Fruit fly (Drosophila melanogaster) whole organism, embryonic: ENCODE measurements around the gene Sec20.

Experiments
- Awh ChIP-seq: fragments of 200-800 bp; sonication (Bioruptor generic); IDR thresholded peaks from 2 replicates; pipeline ENCODE4, ENCODE4 v1.3.6; 2022; ENCODE audit warnings: missing biosample characterization, missing genetic modification characterization
- CG10565 ChIP-seq: fragments of 200-800 bp; sonication (Bioruptor generic); optimal IDR thresholded peaks from 3 replicates; lab custom pipeline; 2016; ENCODE audit warnings: missing biosample characterization, mild to moderate bottlenecking, missing genetic modification characterization
- CG1233 ChIP-seq: fragments of 200-800 bp; sonication (Bioruptor generic); optimal IDR thresholded peaks from 4 replicates; lab custom pipeline; 2018; ENCODE audit warnings: missing biosample characterization, mild to moderate bottlenecking, missing genetic modification characterization
- CG12659 ChIP-seq: fragments of 200-800 bp; sonication (Bioruptor generic); optimal IDR thresholded peaks from 3 replicates; lab custom pipeline; 2017; ENCODE audit warnings: mild to moderate bottlenecking, missing biosample characterization, missing genetic modification reagents, missing genetic modification characterization
- CG13624 ChIP-seq: fragments of 200-800 bp; sonication (Bioruptor generic); optimal IDR thresholded peaks from 2 replicates; lab custom pipeline; 2016; ENCODE audit warnings: missing biosample characterization, missing genetic modification characterization
- CG13894 ChIP-seq: fragments of 200-800 bp; sonication (Bioruptor generic); optimal IDR thresholded peaks from 3 replicates; lab custom pipeline; 2018; ENCODE audit warnings: missing biosample characterization, mild to moderate bottlenecking, missing genetic modification characterization, moderate library complexity
- CG16813 ChIP-seq: fragments of 200-800 bp; sonication (Bioruptor generic); IDR thresholded peaks from 3 replicates; pipeline ENCODE4 v1.3.6; 2022; ENCODE audit warnings: missing biosample characterization, missing genetic modification characterization; ENCODE audit not compliant: partially characterized antibody
- CG17361 ChIP-seq: fragments of 200-800 bp; sonication (Bioruptor generic); IDR thresholded peaks from 3 replicates; pipeline ENCODE4 v1.3.6; 2022; ENCODE audit warnings: missing biosample characterization, missing genetic modification characterization
- CG17385 ChIP-seq: fragments of 200-800 bp; sonication (Bioruptor generic); optimal IDR thresholded peaks from 3 replicates; lab custom pipeline; 2018; ENCODE audit warnings: missing biosample characterization, mild to moderate bottlenecking, missing genetic modification characterization
- CG2678 ChIP-seq: fragments of 200-800 bp; sonication (Bioruptor generic); optimal IDR thresholded peaks from 3 replicates; lab custom pipeline; 2019; ENCODE audit warnings: missing biosample characterization, mild to moderate bottlenecking, missing genetic modification characterization, moderate library complexity
- CG2889 ChIP-seq: fragments of 200-800 bp; sonication (Bioruptor generic); IDR thresholded peaks from 3 replicates; pipeline ENCODE4 v1.3.6; 2022; ENCODE audit warnings: missing biosample characterization, missing genetic modification characterization
- CG30403 ChIP-seq: fragments of 200-800 bp; sonication (Bioruptor generic); optimal IDR thresholded peaks from 3 replicates; lab custom pipeline; 2016; ENCODE audit warnings: missing biosample characterization, missing genetic modification characterization
- CG34224 ChIP-seq: fragments of 200-800 bp; sonication (Bioruptor generic); IDR thresholded peaks from 3 replicates; pipeline ENCODE4 v1.3.6; 2022; ENCODE audit warnings: missing biosample characterization, missing genetic modification characterization; ENCODE audit not compliant: partially characterized antibody
- CG3995 ChIP-seq: fragments of 200-800 bp; sonication (Bioruptor generic); optimal IDR thresholded peaks from 3 replicates; lab custom pipeline; 2016; ENCODE audit warnings: missing biosample characterization, missing genetic modification characterization
- CG4730 ChIP-seq: fragments of 200-800 bp; sonication (Bioruptor generic); IDR thresholded peaks from 2 replicates; pipeline ENCODE4 v1.3.6; 2022; ENCODE audit warnings: missing biosample characterization, missing genetic modification characterization
- CG5180 ChIP-seq: fragments of 200-800 bp; sonication (Bioruptor generic); optimal IDR thresholded peaks from 3 replicates; lab custom pipeline; 2017; ENCODE audit warnings: missing biosample characterization, missing genetic modification characterization, mild to moderate bottlenecking, moderate library complexity, missing genetic modification reagents
- CG6254 ChIP-seq: fragments of 200-800 bp; sonication (Bioruptor generic); optimal IDR thresholded peaks from 3 replicates; lab custom pipeline; 2017; ENCODE audit warnings: mild to moderate bottlenecking, missing biosample characterization, missing genetic modification reagents, missing genetic modification characterization
- CG6654 ChIP-seq: fragments of 200-800 bp; sonication (Bioruptor generic); optimal IDR thresholded peaks from 2 replicates; lab custom pipeline; 2017; ENCODE audit warnings: missing biosample characterization, mild to moderate bottlenecking, missing genetic modification characterization
- CG6683 ChIP-seq: fragments of 200-800 bp; sonication (Bioruptor generic); optimal IDR thresholded peaks from 2 replicates; lab custom pipeline; 2017; ENCODE audit warnings: missing biosample characterization, mild to moderate bottlenecking, missing genetic modification characterization, missing genetic modification reagents
- CG6791 ChIP-seq: fragments of 200-800 bp; sonication (Bioruptor generic); IDR thresholded peaks from 3 replicates; pipeline ENCODE4 v1.3.6; 2022; ENCODE audit warnings: missing biosample characterization, missing genetic modification characterization; ENCODE audit not compliant: partially characterized antibody
- CG8388 ChIP-seq: fragments of 200-800 bp; sonication (Bioruptor generic); optimal IDR thresholded peaks from 2 replicates; lab custom pipeline; 2019; ENCODE audit warnings: missing biosample characterization, mild to moderate bottlenecking, missing genetic modification characterization, moderate library complexity
- CG9215 ChIP-seq: fragments of 200-800 bp; sonication (Bioruptor generic); IDR thresholded peaks from 2 replicates; pipeline ENCODE4 v1.3.6; 2022; ENCODE audit warnings: missing biosample characterization, missing genetic modification characterization
- CG9817 ChIP-seq: fragments of 200-800 bp; sonication (Bioruptor generic); optimal IDR thresholded peaks from 2 replicates; lab custom pipeline; 2018; ENCODE audit warnings: missing biosample characterization, mild to moderate bottlenecking, missing genetic modification characterization, moderate library complexity
- CG9876 ChIP-seq: fragments of 200-800 bp; sonication (Bioruptor generic); optimal IDR thresholded peaks from 2 replicates; lab custom pipeline; 2016; ENCODE audit warnings: missing biosample characterization, missing genetic modification characterization
- Camta ChIP-seq: fragments of 200-800 bp; sonication (Bioruptor generic); optimal IDR thresholded peaks from 2 replicates; lab custom pipeline; 2016; ENCODE audit warnings: missing biosample characterization, missing genetic modification characterization
- D19A ChIP-seq: fragments of 200-800 bp; optimal IDR thresholded peaks from 3 replicates; lab custom pipeline; 2019; ENCODE audit warnings: missing biosample characterization, mild to moderate bottlenecking, missing genetic modification characterization, moderate library complexity
- Dip2 ChIP-seq: fragments of 200-800 bp; sonication (Bioruptor generic); IDR thresholded peaks from 2 replicates; pipeline ENCODE4 v1.3.6; 2022; ENCODE audit warnings: missing biosample characterization, missing genetic modification characterization
- E2f2 ChIP-seq: fragments of 200-800 bp; sonication (Bioruptor generic); IDR thresholded peaks from 2 replicates; pipeline ENCODE4 v1.3.6; 2022; ENCODE audit warnings: missing biosample characterization, missing genetic modification characterization
- HLH4C ChIP-seq: fragments of 200-800 bp; sonication (Bioruptor generic); IDR thresholded peaks from 3 replicates; pipeline ENCODE4 v1.3.6; 2022; ENCODE audit warnings: missing biosample characterization, missing genetic modification characterization; ENCODE audit not compliant: partially characterized antibody
- HLH54F ChIP-seq: fragments of 200-800 bp; sonication (Bioruptor generic); optimal IDR thresholded peaks from 3 replicates; lab custom pipeline; 2016; ENCODE audit warnings: missing biosample characterization, missing genetic modification characterization
- Hr3 ChIP-seq: fragments of 200-800 bp; sonication (Bioruptor generic); optimal IDR thresholded peaks from 3 replicates; lab custom pipeline; 2016; ENCODE audit warnings: missing biosample characterization, missing genetic modification characterization
- Lim3 ChIP-seq: fragments of 200-800 bp; sonication (Bioruptor generic); IDR thresholded peaks from 2 replicates; pipeline ENCODE4 v1.3.6; 2022; ENCODE audit warnings: missing biosample characterization, missing genetic modification characterization
- Max ChIP-seq: fragments of 200-800 bp; sonication (Bioruptor generic); optimal IDR thresholded peaks from 2 replicates; lab custom pipeline; 2016; ENCODE audit warnings: missing biosample characterization, mild to moderate bottlenecking, missing genetic modification characterization
- Optix ChIP-seq: fragments of 200-800 bp; sonication (Bioruptor generic); IDR thresholded peaks from 3 replicates; pipeline ENCODE4 v1.3.6; 2022; ENCODE audit warnings: missing biosample characterization, missing genetic modification characterization
- Rfx ChIP-seq: fragments of 200-800 bp; sonication (Bioruptor generic); IDR thresholded peaks from 2 replicates; pipeline ENCODE4 v1.3.6; 2022; ENCODE audit warnings: missing biosample characterization, missing genetic modification characterization
- caup ChIP-seq: fragments of 200-800 bp; sonication (Bioruptor generic); optimal IDR thresholded peaks from 3 replicates; lab custom pipeline; 2017; ENCODE audit warnings: missing biosample characterization, mild to moderate bottlenecking, missing genetic modification characterization, moderate library complexity; ENCODE audit not compliant: severe bottlenecking
- chn ChIP-seq: fragments of 200-800 bp; sonication (Bioruptor generic); optimal IDR thresholded peaks from 2 replicates; lab custom pipeline; 2016; ENCODE audit warnings: missing biosample characterization, missing genetic modification characterization
- croc ChIP-seq: fragments of 200-800 bp; sonication (Bioruptor generic); conservative IDR thresholded peaks from 3 replicates; pipeline ENCODE4 v1.3.6; 2022; ENCODE audit warnings: missing biosample characterization, missing genetic modification characterization
- dm ChIP-seq: fragments of 200-800 bp; sonication (Bioruptor generic); optimal IDR thresholded peaks from 3 replicates; lab custom pipeline; 2016; ENCODE audit warnings: missing biosample characterization, missing genetic modification characterization
- h ChIP-seq: fragments of >200 bp; optimal IDR thresholded peaks from 2 replicates; lab custom pipeline; 2017
- nerfin-1 ChIP-seq: fragments of 200-800 bp; sonication (Bioruptor generic); optimal IDR thresholded peaks from 3 replicates; lab custom pipeline; 2019; ENCODE audit warnings: missing biosample characterization, mild to moderate bottlenecking, missing genetic modification characterization, moderate library complexity
- p53 ChIP-seq: fragments of 200-800 bp; sonication (Bioruptor generic); optimal IDR thresholded peaks from 2 replicates; lab custom pipeline; 2016; ENCODE audit warnings: missing biosample characterization, missing genetic modification characterization
- pita ChIP-seq: fragments of 200-800 bp; sonication (Bioruptor generic); optimal IDR thresholded peaks from 2 replicates; lab custom pipeline; 2017; ENCODE audit warnings: missing biosample characterization, mild to moderate bottlenecking, missing genetic modification characterization
- sd ChIP-seq: fragments of 200-800 bp; sonication (Bioruptor generic); optimal IDR thresholded peaks from 3 replicates; lab custom pipeline; 2018; ENCODE audit warnings: missing biosample characterization, mild to moderate bottlenecking, missing genetic modification characterization, moderate library complexity
- sens ChIP-seq: fragments of 200-800 bp; sonication (Bioruptor generic); peaks from one replicate; lab custom pipeline; 2016; ENCODE audit warnings: missing biosample characterization, missing genetic modification characterization
- stc ChIP-seq: fragments of 200-800 bp; sonication (Bioruptor generic); IDR thresholded peaks from 2 replicates; pipeline ENCODE4 v1.3.6; 2022; ENCODE audit warnings: missing biosample characterization, missing genetic modification characterization
- zen2 ChIP-seq: fragments of 200-800 bp; sonication (Bioruptor generic); IDR thresholded peaks from 3 replicates; pipeline ENCODE4 v1.3.6; 2022; ENCODE audit warnings: missing biosample characterization, missing genetic modification characterization; ENCODE audit not compliant: partially characterized antibody

Sec20 gene

dm6 chr3R:5794267-5795089 lies 29.9 kb downstream of the Sec20 start, which contains the start of the genes PSMG1 and CG10979 (continued):
- no peak for TF ChIP-seq Rfx (GFP tag; lab: Robert Waterston, UW)
- TF ChIP-seq CG10565: no peak
- no peak for TF ChIP-seq CG8388
- TF ChIP-seq croc: no peak
- TF ChIP-seq HLH4C (GFP tag; lab: Robert Waterston, UW): no peak
- no peak for TF ChIP-seq zen2 (GFP tag; lab: Robert Waterston, UW)
- no peak for TF ChIP-seq CG17385
- no peak for TF ChIP-seq nerfin-1 (tag; lab: Kevin White, UChicago)
- no peak for TF ChIP-seq D19A
- no peak for TF ChIP-seq Dip2 (GFP tag; lab: Robert Waterston, UW)
- TF ChIP-seq CG30403 (GFP tag; lab: Kevin White, UChicago): no peak
- TF ChIP-seq Awh: no peak
- no peak for TF ChIP-seq h (lab: Kevin White, UChicago)
- no peak for TF ChIP-seq HLH54F
- TF ChIP-seq CG12659 (GFP tag; lab: Kevin White, UChicago): peak; percentile 57
- TF ChIP-seq CG16813 (GFP tag; lab: Robert Waterston, UW): no peak
- no peak for TF ChIP-seq CG5180
- TF ChIP-seq CG9876: no peak
- TF ChIP-seq pita: no peak
- no peak for TF ChIP-seq Max (GFP tag; lab: Kevin White, UChicago)
- no peak for TF ChIP-seq CG9817 (tag; lab: Kevin White, UChicago)
- TF ChIP-seq CG13894 (tag; lab: Kevin White, UChicago): no peak
- TF ChIP-seq p53 (GFP tag; lab: Kevin White, UChicago): no peak
- TF ChIP-seq CG6791 (GFP tag; lab: Robert Waterston, UW): no peak
- TF ChIP-seq CG1233 (GFP tag; lab: Kevin White, UChicago): no peak
- no peak for TF ChIP-seq CG4730 (GFP tag; lab: Robert Waterston, UW)
- no peak for TF ChIP-seq stc
- TF ChIP-seq Lim3 (GFP tag; lab: Robert Waterston, UW): no peak
- no peak for TF ChIP-seq CG2889 (GFP tag; lab: Robert Waterston, UW)
- TF ChIP-seq sens (GFP tag; lab: Kevin White, UChicago): peak; percentile 80
- TF ChIP-seq CG17361 (GFP tag; lab: Robert Waterston, UW): no peak
- TF ChIP-seq CG3995 (GFP tag; lab: Kevin White, UChicago): peak; percentile 8
- TF ChIP-seq Optix (GFP tag; lab: Robert Waterston, UW): no peak
- no peak for TF ChIP-seq sd (tag; lab: Kevin White, UChicago)
- TF ChIP-seq CG34224 (GFP tag; lab: Robert Waterston, UW): no peak
- no peak for TF ChIP-seq CG6254 (GFP tag; lab: Kevin White, UChicago)
- TF ChIP-seq Camta: no peak
- TF ChIP-seq Hr3 (GFP tag; lab: Kevin White, UChicago): no peak
- no peak for TF ChIP-seq CG2678 (tag; lab: Kevin White, UChicago)
- TF ChIP-seq chn (GFP tag; lab: Kevin White, UChicago): no peak
- no peak for TF ChIP-seq caup
- TF ChIP-seq CG9215 (GFP tag; lab: Robert Waterston, UW): no peak
- no peak for TF ChIP-seq CG6654 (GFP tag; lab: Kevin White, UChicago)
- TF ChIP-seq CG6683 (GFP tag; lab: Kevin White, UChicago): no peak
- no peak for TF ChIP-seq CG13624 (GFP tag; lab: Kevin White, UChicago)
- no peak for TF ChIP-seq dm (GFP tag; lab: Kevin White, UChicago)
- peak; percentile 38; the same call in 1 of the 2 replicates for TF ChIP-seq E2f2 (GFP tag; lab: Robert Waterston, UW)
